Worm (Caenorhabditis elegans) whole organism, L4/young adult: ENCODE measurements around the gene fbxl-5.

Experiments used
- W03F9.2 ChIP-seq: fragments of 150-350 bp; optimal IDR thresholded peaks from 2 replicates; lab custom pipeline; 2014; ENCODE audit warnings: missing biosample characterization, missing genetic modification characterization
- dao-5 ChIP-seq: sonication (generic microtip); optimal IDR thresholded peaks from 2 replicates; lab custom pipeline; 2016; ENCODE audit warnings: missing genotype, missing genetic modification characterization, moderate library complexity, missing compliant biosample characterization
- him-1 ChIP-seq: sonication (generic microtip); optimal IDR thresholded peaks from 2 replicates; lab custom pipeline; 2016; ENCODE audit warnings: missing genotype, missing genetic modification reagents, missing genetic modification characterization, missing compliant biosample characterization

- no peak for TF ChIP-seq him-1
- TF ChIP-seq dao-5 (tag; lab: Kevin White, UChicago), result no peak
- TF ChIP-seq W03F9.2 (tag; lab: Kevin White, UChicago), result no peak
Measured at ce11 chrV:7717629-7718028, 25.1 kb upstream of the fbxl-5 start, which contains the start of gene ZK105.5.
